Fruit fly (Drosophila melanogaster): Measurements from ENCODE around the gene Zmynd10.

dm6 chr3L:13062746-13063145 is 36.5 kb upstream of the Zmynd10 start, which contains the start of gene CG34429:
- TF ChIP-seq CG8478 (optimal IDR thresholded peaks at IDR 0.05) (no peak), CTCF (optimal IDR thresholded peaks at IDR 0.05) (no peak)

Measured in S2 (cell line).